Fruit fly (Drosophila melanogaster): ENCODE measurements around the gene FASN2.

dm6 chr2L:3006925-3007426, 36.8 kb upstream of the FASN2 start:
- no peak for TF ChIP-seq CTCF (optimal IDR thresholded peaks at IDR 0.05)
- no peak for TF ChIP-seq CG8478 (optimal IDR thresholded peaks at IDR 0.05)

All from S2 (cell line).